Worm (Caenorhabditis elegans) whole organism, late embryonic: ENCODE data around the gene F23H12.3.

Source experiments
- C38D4.7 ChIP-seq: fragments of 200-800 bp; sonication (Bioruptor generic); optimal IDR thresholded peaks from 2 replicates; lab custom pipeline; 2018; ENCODE audit warnings: mild to moderate bottlenecking, missing genetic modification characterization, moderate library complexity, missing compliant biosample characterization
- F13H6.1 ChIP-seq: sonication (generic microtip); optimal IDR thresholded peaks from 2 replicates; lab custom pipeline; 2016; ENCODE audit warnings: missing genetic modification characterization, missing compliant biosample characterization
- ceh-19 ChIP-seq: fragments of 200-800 bp; sonication (Bioruptor generic); optimal IDR thresholded peaks from 2 replicates; lab custom pipeline; 2018; ENCODE audit warnings: mild to moderate bottlenecking, missing genetic modification characterization, missing compliant biosample characterization
- ceh-2 ChIP-seq: sonication (generic microtip); optimal IDR thresholded peaks from 2 replicates; lab custom pipeline; 2016; ENCODE audit warnings: missing genotype, missing genetic modification characterization, missing compliant biosample characterization
- ceh-9 ChIP-seq: sonication (generic microtip); optimal IDR thresholded peaks from 2 replicates; lab custom pipeline; 2016; ENCODE audit warnings: mild to moderate bottlenecking, missing genetic modification characterization, inconsistent platforms, missing compliant biosample characterization
- elt-2 ChIP-seq: sonication (generic microtip); optimal IDR thresholded peaks from 2 replicates; lab custom pipeline; 2016; ENCODE audit warnings: missing genetic modification reagents, missing genetic modification characterization, missing compliant biosample characterization
- pag-3 ChIP-seq: sonication (generic microtip); optimal IDR thresholded peaks from 2 replicates; lab custom pipeline; 2016; ENCODE audit warnings: missing compliant biosample characterization, missing genetic modification characterization, borderline replicate concordance
- pha-4 ChIP-seq: fragments of 150-350 bp; optimal IDR thresholded peaks from 2 replicates; lab custom pipeline; 2018; ENCODE audit warnings: missing biosample characterization, missing genetic modification reagents, missing genetic modification characterization
- pqm-1 ChIP-seq: sonication (generic microtip); optimal IDR thresholded peaks from 2 replicates; lab custom pipeline; 2016; ENCODE audit warnings: missing genetic modification characterization, missing compliant biosample characterization
- ref-2 ChIP-seq: sonication (generic microtip); optimal IDR thresholded peaks from 2 replicates; lab custom pipeline; 2016; ENCODE audit warnings: missing genetic modification characterization, missing compliant biosample characterization
- sox-4 ChIP-seq: sonication (generic microtip); optimal IDR thresholded peaks from 2 replicates; lab custom pipeline; 2017; ENCODE audit warnings: mild to moderate bottlenecking, missing genetic modification characterization, inconsistent platforms, missing compliant biosample characterization
- tbx-2 ChIP-seq: sonication (generic microtip); optimal IDR thresholded peaks from 2 replicates; lab custom pipeline; 2016; ENCODE audit warnings: missing genetic modification characterization, missing compliant biosample characterization
- unc-3 ChIP-seq, 2 experiments: fragments of 200-800 bp in 1 of 2; sonication (Bioruptor generic) in 1 of 2; sonication (generic microtip) in 1 of 2; conservative IDR thresholded peaks in 1 of 2; optimal IDR thresholded peaks in 1 of 2; 2 replicates each; pipeline versions ENCODE4 v1.3.6 to Lab custom; 2016 to 2022; ENCODE audit warnings: missing compliant biosample characterization in 2 of 2, missing genetic modification characterization in 2 of 2, missing genetic modification reagents in 1 of 2
- unc-55 ChIP-seq: sonication (generic microtip); optimal IDR thresholded peaks from 2 replicates; lab custom pipeline; 2017; ENCODE audit warnings: missing biosample characterization, missing genetic modification reagents, missing genetic modification characterization

- no peak for TF ChIP-seq ceh-9 (tag; lab: Kevin White, UChicago)
- no peak for TF ChIP-seq C38D4.7
- TF ChIP-seq F13H6.1: no peak
- no peak for TF ChIP-seq ref-2 (tag; lab: Kevin White, UChicago)
- no peak for TF ChIP-seq unc-55 (GFP tag; lab: Kevin White, UChicago)
- TF ChIP-seq elt-2: no peak
- no peak for TF ChIP-seq unc-3 (GFP tag; conservative IDR thresholded peaks at IDR 0.05; lab: Robert Waterston, UW)
- TF ChIP-seq unc-3 (tag; optimal IDR thresholded peaks at IDR 0.05; lab: Kevin White, UChicago): no peak
- no peak for TF ChIP-seq sox-4 (tag; lab: Kevin White, UChicago)
- TF ChIP-seq ceh-19: no peak
- TF ChIP-seq tbx-2 (tag; lab: Kevin White, UChicago): no peak
- no peak for TF ChIP-seq ceh-2 (tag; lab: Kevin White, UChicago)
- TF ChIP-seq pqm-1 (tag; lab: Kevin White, UChicago): no peak
- TF ChIP-seq pha-4 (tag; lab: Kevin White, UChicago): no peak
- TF ChIP-seq pag-3 (tag; lab: Kevin White, UChicago): no peak
Observed at ce11 chrV:12296122-12296521, 48.8 kb upstream of the F23H12.3 start.
